Fruit fly (Drosophila melanogaster): ENCODE data around the gene CG34174.
A peak's percentile ranks its signal among the peaks of the same experiment; 100 is the strongest.

Gene CG34174

dm6 chr2L:2179366-2179765, 34.7 kb upstream of the CG34174 start (continued):
- TF ChIP-seq gt (GFP tag; IDR thresholded peaks at IDR 0.05) (0 out of 2 replicates have a peak, but pooled peaks have one; percentile 20), bcd (GFP tag; optimal IDR thresholded peaks at IDR 0.05) (peak; percentile 79), wdn (GFP tag; IDR thresholded peaks at IDR 0.05) (peak; percentile 65), CG8765 (GFP tag; IDR thresholded peaks at IDR 0.05) (0 out of 2 replicates have a peak, but pooled peaks have one; percentile 6), CG1529 (GFP tag; optimal IDR thresholded peaks at IDR 0.05) (peak; percentile 13), CG15011 (GFP tag; optimal IDR thresholded peaks at IDR 0.05) (peak; percentile 29), Ets97D (GFP tag; optimal IDR thresholded peaks at IDR 0.05) (peak; percentile 21), nmo (GFP tag; optimal IDR thresholded peaks at IDR 0.05) (peak; percentile 83), btn (GFP tag; optimal IDR thresholded peaks at IDR 0.05) (peak; percentile 56), lola (GFP tag; optimal IDR thresholded peaks at IDR 0.05) (no peak), bab2 (GFP tag; optimal IDR thresholded peaks at IDR 0.05) (peak; percentile 80), exex (tag; optimal IDR thresholded peaks at IDR 0.05) (peak; percentile 89), CG6765 (GFP tag; optimal IDR thresholded peaks at IDR 0.05) (peak; percentile 58), lmd (GFP tag; IDR thresholded peaks at IDR 0.05) (peak; percentile 86), CG12219 (GFP tag; optimal IDR thresholded peaks at IDR 0.05) (peak; percentile 71), CoRest (tag; optimal IDR thresholded peaks at IDR 0.05) (peak; percentile 84), CG2678 (tag; optimal IDR thresholded peaks at IDR 0.05) (peak; percentile 86), CG4404 (GFP tag; IDR thresholded peaks at IDR 0.05) (peak; percentile 65), HLH4C (GFP tag; IDR thresholded peaks at IDR 0.05; ENCODE audit: partially characterized antibody) (no peak), Hand (GFP tag; optimal IDR thresholded peaks at IDR 0.05) (peak; percentile 60), toy (GFP tag; IDR thresholded peaks at IDR 0.05) (0 out of 2 replicates have a peak, but pooled peaks have one; percentile 44), CG9817 (tag; optimal IDR thresholded peaks at IDR 0.05) (peak; percentile 73), CG17568 (GFP tag; optimal IDR thresholded peaks at IDR 0.05) (peak; percentile 66), CG9609 (GFP tag; optimal IDR thresholded peaks at IDR 0.05) (peak; percentile 82), Xrp1 (GFP tag; IDR thresholded peaks at IDR 0.05) (peak; percentile 56), CG8388 (GFP tag; optimal IDR thresholded peaks at IDR 0.05) (peak; percentile 63), Doc2 (GFP tag; IDR thresholded peaks at IDR 0.05) (0 out of 2 replicates have a peak, but pooled peaks have one; percentile 23), Lpt (GFP tag; optimal IDR thresholded peaks at IDR 0.05) (no peak), ap (GFP tag; IDR thresholded peaks at IDR 0.05) (no peak), kay (GFP tag; optimal IDR thresholded peaks at IDR 0.05) (peak; percentile 8), knrl (GFP tag; IDR thresholded peaks at IDR 0.05; ENCODE audit: partially characterized antibody) (no peak), cad (GFP tag; optimal IDR thresholded peaks at IDR 0.05) (no peak), CG10366 (GFP tag; IDR thresholded peaks at IDR 0.05) (peak; percentile 69), CG14441 (GFP tag; IDR thresholded peaks at IDR 0.05) (peak; percentile 63; the same call in 1 of the 2 replicates), ci (GFP tag; IDR thresholded peaks at IDR 0.05) (peak; percentile 64; the same call in 2 of the 3 replicates), CG33213 (GFP tag; optimal IDR thresholded peaks at IDR 0.05) (peak; percentile 24), sima (GFP tag; optimal IDR thresholded peaks at IDR 0.05) (peak; percentile 34), CG17829 (tag; optimal IDR thresholded peaks at IDR 0.05) (peak; percentile 53), Opbp (GFP tag; IDR thresholded peaks at IDR 0.05; ENCODE audit: partially characterized antibody) (no peak), unc-4 (GFP tag; IDR thresholded peaks at IDR 0.05; ENCODE audit: partially characterized antibody) (no peak), CG2116 (GFP tag; optimal IDR thresholded peaks at IDR 0.05) (no peak), Atf3 (GFP tag; optimal IDR thresholded peaks at IDR 0.05) (peak; percentile 66), Atf6 (GFP tag; IDR thresholded peaks at IDR 0.05) (peak; percentile 76), PHDP (tag; optimal IDR thresholded peaks at IDR 0.05) (peak; percentile 73), CG17612 (GFP tag; IDR thresholded peaks at IDR 0.05) (peak; percentile 62), NK7.1 (GFP tag; optimal IDR thresholded peaks at IDR 0.05) (peak; percentile 35), gcm2 (GFP tag; optimal IDR thresholded peaks at IDR 0.05) (peak; percentile 33), ATbp (GFP tag; optimal IDR thresholded peaks at IDR 0.05) (peak; percentile 73), CG9727 (GFP tag; optimal IDR thresholded peaks at IDR 0.05) (peak; percentile 25), Chrac-16 (GFP tag; optimal IDR thresholded peaks at IDR 0.05) (peak; percentile 73), CG18476 (GFP tag; optimal IDR thresholded peaks at IDR 0.05) (peak; percentile 48)

All from whole organism, embryonic.